Worm (Caenorhabditis elegans) whole organism, young adult: ENCODE measurements around the gene F38B7.3.

Experiments used
- B0019.2 ChIP-seq: fragments of 200-800 bp; sonication (Bioruptor generic); conservative IDR thresholded peaks from 2 replicates; pipeline ENCODE4 v1.3.6; 2022; ENCODE audit warnings: missing genetic modification reagents, missing genetic modification characterization, missing compliant biosample characterization
- B0261.1 ChIP-seq: sonication (generic microtip); optimal IDR thresholded peaks from 2 replicates; lab custom pipeline; 2016; ENCODE audit warnings: mild to moderate bottlenecking, missing genetic modification characterization, moderate library complexity, missing compliant biosample characterization
- B0336.3 ChIP-seq: fragments of 200-800 bp; sonication (Bioruptor generic); IDR thresholded peaks from 2 replicates; pipeline ENCODE4 v1.3.6; 2022; ENCODE audit warnings: missing genetic modification characterization, missing compliant biosample characterization
- C17E4.6 ChIP-seq: fragments of 200-800 bp; sonication (Bioruptor generic); IDR thresholded peaks from 2 replicates; pipeline ENCODE4 v1.3.6; 2022; ENCODE audit warnings: missing genetic modification reagents, missing genetic modification characterization, missing compliant biosample characterization
- F10E7.11 ChIP-seq: sonication (generic microtip); optimal IDR thresholded peaks from 2 replicates; lab custom pipeline; 2017; ENCODE audit warnings: mild to moderate bottlenecking, missing genetic modification characterization, moderate library complexity, missing compliant biosample characterization
- F22D6.2 ChIP-seq: sonication (generic microtip); optimal IDR thresholded peaks from 2 replicates; lab custom pipeline; 2016; ENCODE audit warnings: mild to moderate bottlenecking, missing genetic modification characterization, missing compliant biosample characterization
- F23B12.7 ChIP-seq: sonication (generic microtip); optimal IDR thresholded peaks from 2 replicates; lab custom pipeline; 2017; ENCODE audit warnings: missing genetic modification characterization, mild to moderate bottlenecking, missing compliant biosample characterization, antibody characterized with exemption, moderate library complexity; ENCODE audit not compliant: insufficient read depth
- F37B4.10 ChIP-seq: fragments of 200-800 bp; sonication (Bioruptor generic); IDR thresholded peaks from 2 replicates; pipeline ENCODE4 v1.3.6; 2022; ENCODE audit warnings: missing genetic modification characterization, missing compliant biosample characterization
- F57A8.1 ChIP-seq: fragments of 200-800 bp; sonication (Bioruptor generic); optimal IDR thresholded peaks from 2 replicates; lab custom pipeline; 2018; ENCODE audit warnings: mild to moderate bottlenecking, missing genetic modification characterization, moderate library complexity, missing compliant biosample characterization
- K11D2.4 ChIP-seq: fragments of 200-800 bp; sonication (Bioruptor generic); IDR thresholded peaks from 2 replicates; pipeline ENCODE4 v1.3.6; 2022; ENCODE audit warnings: missing genetic modification reagents, missing genetic modification characterization, missing compliant biosample characterization
- T07F8.4 ChIP-seq: sonication (generic microtip); optimal IDR thresholded peaks from 2 replicates; lab custom pipeline; 2016; ENCODE audit warnings: mild to moderate bottlenecking, missing genetic modification characterization, moderate library complexity, missing compliant biosample characterization
- T26A5.8 ChIP-seq: sonication (generic microtip); optimal IDR thresholded peaks from 2 replicates; lab custom pipeline; 2016; ENCODE audit warnings: missing genetic modification characterization, missing compliant biosample characterization
- Y53G8AR.9 ChIP-seq: fragments of 200-800 bp; sonication (Bioruptor generic); conservative IDR thresholded peaks from 2 replicates; pipeline ENCODE4 v1.3.6; 2022; ENCODE audit warnings: missing genetic modification reagents, missing genetic modification characterization, missing compliant biosample characterization
- Y79H2A.3 ChIP-seq: fragments of 200-800 bp; sonication (Bioruptor generic); conservative IDR thresholded peaks from 2 replicates; pipeline ENCODE4 v1.3.6; 2022; ENCODE audit warnings: missing genetic modification reagents, missing genetic modification characterization, missing compliant biosample characterization
- ama-1 ChIP-seq, 3 experiments: fragments of 150-350 bp in 1 of 3; sonication (generic microtip) in 2 of 3; optimal IDR thresholded peaks; 2 replicates each; lab custom pipeline; 2014 to 2018; ENCODE audit warnings: missing biosample characterization in 2 of 3, missing genetic modification characterization in 2 of 3, missing genetic modification reagents in 2 of 3
- aptf-3 ChIP-seq: fragments of 200-800 bp; sonication (Bioruptor generic); IDR thresholded peaks from 2 replicates; pipeline ENCODE4 v1.3.6; 2022; ENCODE audit warnings: missing genetic modification characterization, missing compliant biosample characterization
- atf-7 ChIP-seq: sonication (generic microtip); optimal IDR thresholded peaks from 2 replicates; lab custom pipeline; 2017; ENCODE audit warnings: mild to moderate bottlenecking, missing genetic modification characterization, missing compliant biosample characterization
- attf-6 ChIP-seq: fragments of 200-800 bp; sonication (Bioruptor generic); IDR thresholded peaks from 2 replicates; pipeline ENCODE4 v1.3.6; 2022; ENCODE audit warnings: missing genetic modification reagents, missing genetic modification characterization, missing compliant biosample characterization
- bed-1 ChIP-seq: fragments of 200-800 bp; sonication (Bioruptor generic); IDR thresholded peaks from 2 replicates; pipeline ENCODE4 v1.3.6; 2022; ENCODE audit warnings: missing genetic modification reagents, missing genetic modification characterization, missing compliant biosample characterization
- ceh-27 ChIP-seq: fragments of 200-800 bp; sonication (Bioruptor generic); optimal IDR thresholded peaks from 2 replicates; lab custom pipeline; 2018; ENCODE audit warnings: mild to moderate bottlenecking, missing genetic modification characterization, moderate library complexity, missing compliant biosample characterization
- chd-7 ChIP-seq: sonication (generic microtip); optimal IDR thresholded peaks from 2 replicates; lab custom pipeline; 2016; ENCODE audit warnings: mild to moderate bottlenecking, missing genetic modification characterization, moderate library complexity, missing compliant biosample characterization
- dpff-1 ChIP-seq: sonication (generic microtip); optimal IDR thresholded peaks from 2 replicates; lab custom pipeline; 2017; ENCODE audit warnings: mild to moderate bottlenecking, missing genetic modification characterization, missing compliant biosample characterization
- dpl-1 ChIP-seq: fragments of 150-350 bp; optimal IDR thresholded peaks from 2 replicates; lab custom pipeline; 2014; ENCODE audit warnings: missing biosample characterization, missing genetic modification reagents, missing genetic modification characterization
- egl-44 ChIP-seq: fragments of 200-800 bp; sonication (Bioruptor generic); IDR thresholded peaks from 2 replicates; pipeline ENCODE4 v1.3.6; 2022; ENCODE audit warnings: missing genetic modification reagents, missing genetic modification characterization, missing compliant biosample characterization
- hlh-12 ChIP-seq: sonication (generic microtip); optimal IDR thresholded peaks from 2 replicates; lab custom pipeline; 2016; ENCODE audit warnings: missing genetic modification characterization, missing compliant biosample characterization
- hrde-1 ChIP-seq: sonication (generic microtip); optimal IDR thresholded peaks from 2 replicates; lab custom pipeline; 2016; ENCODE audit warnings: missing genetic modification characterization, mild to moderate bottlenecking, missing compliant biosample characterization, moderate library complexity, missing genotype, missing genetic modification reagents, borderline replicate concordance
- let-607 ChIP-seq, 2 experiments: fragments of 200-800 bp in 1 of 2; sonication (Bioruptor generic) in 1 of 2; sonication (generic microtip) in 1 of 2; optimal IDR thresholded peaks; 2 replicates each; lab custom pipeline; 2016 to 2018; ENCODE audit warnings: mild to moderate bottlenecking in 2 of 2, missing compliant biosample characterization in 2 of 2, missing genetic modification characterization in 2 of 2, moderate library complexity in 2 of 2, missing genotype in 1 of 2
- lin-40 ChIP-seq: sonication (generic microtip); optimal IDR thresholded peaks from 2 replicates; lab custom pipeline; 2016; ENCODE audit warnings: missing genetic modification characterization, mild to moderate bottlenecking, missing compliant biosample characterization, missing genotype, missing genetic modification reagents
- lsl-1 ChIP-seq: fragments of 200-800 bp; sonication (Bioruptor generic); optimal IDR thresholded peaks from 2 replicates; lab custom pipeline; 2018; ENCODE audit warnings: mild to moderate bottlenecking, missing genetic modification characterization, moderate library complexity, missing compliant biosample characterization
- madf-3 ChIP-seq: fragments of 200-800 bp; sonication (Bioruptor generic); IDR thresholded peaks from 2 replicates; pipeline ENCODE4 v1.3.6; 2022; ENCODE audit warnings: missing genetic modification reagents, missing genetic modification characterization, missing compliant biosample characterization
- madf-8 ChIP-seq: fragments of 200-800 bp; sonication (Bioruptor generic); conservative IDR thresholded peaks from 2 replicates; pipeline ENCODE4 v1.3.6; 2022; ENCODE audit warnings: missing genetic modification reagents, missing genetic modification characterization, missing compliant biosample characterization
- mcd-1 ChIP-seq: fragments of 200-800 bp; sonication (Bioruptor generic); IDR thresholded peaks from 2 replicates; pipeline ENCODE4 v1.3.6; 2022; ENCODE audit warnings: missing genetic modification reagents, missing genetic modification characterization, missing compliant biosample characterization
- nfya-1 ChIP-seq: sonication (generic microtip); optimal IDR thresholded peaks from 2 replicates; lab custom pipeline; 2017; ENCODE audit warnings: antibody characterized with exemption, missing compliant biosample characterization, missing genetic modification characterization, borderline replicate concordance; ENCODE audit not compliant: insufficient read depth
- nhr-179 ChIP-seq: sonication (generic microtip); optimal IDR thresholded peaks from 2 replicates; lab custom pipeline; 2016; ENCODE audit warnings: mild to moderate bottlenecking, missing genetic modification characterization, missing compliant biosample characterization
- nhr-90 ChIP-seq: sonication (generic microtip); optimal IDR thresholded peaks from 2 replicates; lab custom pipeline; 2016; ENCODE audit warnings: missing genotype, mild to moderate bottlenecking, missing genetic modification characterization, missing compliant biosample characterization
- rcor-1 ChIP-seq: fragments of 200-800 bp; sonication (Bioruptor generic); IDR thresholded peaks from 2 replicates; pipeline ENCODE4 v1.3.6; 2022; ENCODE audit warnings: missing genetic modification reagents, missing genetic modification characterization, missing compliant biosample characterization
- repo-1 ChIP-seq: sonication (generic microtip); optimal IDR thresholded peaks from 2 replicates; lab custom pipeline; 2017; ENCODE audit warnings: mild to moderate bottlenecking, missing genetic modification characterization, missing compliant biosample characterization
- unc-62 ChIP-seq: fragments of 150-350 bp; optimal IDR thresholded peaks from 2 replicates; lab custom pipeline; 2014; ENCODE audit warnings: missing biosample characterization, missing genetic modification reagents, missing genetic modification characterization
- xnd-1 ChIP-seq: sonication (generic microtip); optimal IDR thresholded peaks from 2 replicates; lab custom pipeline; 2016; ENCODE audit warnings: missing genotype, missing genetic modification reagents, missing genetic modification characterization, missing compliant biosample characterization
- zfh-2 ChIP-seq: fragments of 200-800 bp; sonication (Bioruptor generic); conservative IDR thresholded peaks from 2 replicates; pipeline ENCODE4 v1.3.6; 2022; ENCODE audit warnings: missing genetic modification reagents, missing genetic modification characterization, missing compliant biosample characterization
- ztf-26 ChIP-seq: sonication (generic microtip); optimal IDR thresholded peaks from 2 replicates; lab custom pipeline; 2017; ENCODE audit warnings: missing genetic modification characterization, missing compliant biosample characterization
- ztf-28 ChIP-seq: fragments of 200-800 bp; sonication (Bioruptor generic); IDR thresholded peaks from 2 replicates; pipeline ENCODE4 v1.3.6; 2022; ENCODE audit warnings: missing genetic modification reagents, missing genetic modification characterization, missing compliant biosample characterization
- ztf-3 ChIP-seq: fragments of 200-800 bp; sonication (Bioruptor generic); optimal IDR thresholded peaks from 2 replicates; lab custom pipeline; 2018; ENCODE audit warnings: mild to moderate bottlenecking, missing genetic modification characterization, missing compliant biosample characterization

Gene F38B7.3

DNA sequence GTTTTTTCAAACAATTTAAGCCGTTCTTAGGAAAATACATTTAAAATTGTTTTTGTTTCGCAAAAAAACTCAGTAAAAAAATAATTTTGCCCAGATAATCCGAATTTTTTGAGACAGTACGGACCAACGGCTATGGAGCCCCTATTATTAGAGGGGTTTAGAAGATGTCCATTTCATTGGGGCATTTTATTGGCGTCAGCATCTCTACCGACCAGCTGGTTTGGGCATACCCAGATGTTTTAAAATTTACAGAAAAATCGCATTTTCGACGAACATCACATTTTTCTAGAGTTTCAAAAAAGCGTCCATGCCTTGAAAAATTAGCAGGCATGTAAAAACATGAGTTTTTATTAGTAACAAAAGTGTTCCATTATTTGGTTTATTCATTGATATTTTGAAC lies 7.6 kb upstream of the F38B7.3 start (continued):
- TF ChIP-seq nfya-1 (tag; lab: Kevin White, UChicago) (no peak), madf-8 (GFP tag; lab: Robert Waterston, UW) (no peak), nhr-90 (tag; lab: Kevin White, UChicago) (no peak), bed-1 (GFP tag; lab: Robert Waterston, UW) (0 out of 2 replicates have a peak, but pooled peaks have one; percentile 46), repo-1 (no peak), lin-40 (tag; lab: Kevin White, UChicago) (no peak), rcor-1 (GFP tag; lab: Robert Waterston, UW) (no peak), K11D2.4 (peak; percentile 43; the same call in 1 of the 2 replicates), F37B4.10 (GFP tag; lab: Robert Waterston, UW) (no peak), nhr-179 (tag; lab: Kevin White, UChicago) (no peak), F22D6.2 (tag; lab: Kevin White, UChicago) (no peak), dpl-1 (GFP tag; lab: Kevin White, UChicago) (no peak), unc-62 (no peak), lsl-1 (GFP tag; lab: Kevin White, UChicago) (no peak), ama-1 (optimal IDR thresholded peaks at IDR 0.05; lab: Kevin White, UChicago) (no peak), ama-1 (GFP tag; optimal IDR thresholded peaks at IDR 0.05; lab: Kevin White, UChicago) (no peak), ztf-3 (no peak), F57A8.1 (GFP tag; lab: Kevin White, UChicago) (no peak), let-607 (tag; optimal IDR thresholded peaks at IDR 0.05; lab: Kevin White, UChicago) (peak in 1 of 2 experiments; percentile 20), C17E4.6 (GFP tag; lab: Robert Waterston, UW) (no peak), chd-7 (tag; lab: Kevin White, UChicago) (peak; percentile 44), F10E7.11 (tag; lab: Kevin White, UChicago) (no peak), attf-6 (no peak), egl-44 (no peak), ztf-26 (no peak), madf-3 (GFP tag; lab: Robert Waterston, UW) (0 out of 2 replicates have a peak, but pooled peaks have one; percentile 38), xnd-1 (no peak), F23B12.7 (tag; lab: Kevin White, UChicago) (no peak), B0261.1 (no peak), ztf-28 (GFP tag; lab: Robert Waterston, UW) (0 out of 2 replicates have a peak, but pooled peaks have one; percentile 54), T07F8.4 (tag; lab: Kevin White, UChicago) (no peak), mcd-1 (GFP tag; lab: Robert Waterston, UW) (no peak), zfh-2 (GFP tag; lab: Robert Waterston, UW) (no peak), hrde-1 (tag; lab: Kevin White, UChicago) (no peak), T26A5.8 (tag; lab: Kevin White, UChicago) (no peak), hlh-12 (tag; lab: Kevin White, UChicago) (no peak), atf-7 (tag; lab: Kevin White, UChicago) (no peak), Y53G8AR.9 (GFP tag; lab: Robert Waterston, UW) (0 out of 2 replicates have a peak, but pooled peaks have one; percentile 21), ceh-27 (GFP tag; lab: Kevin White, UChicago) (no peak), B0336.3 (GFP tag; lab: Robert Waterston, UW) (no peak), dpff-1 (tag; lab: Kevin White, UChicago) (no peak), B0019.2 (no peak), Y79H2A.3 (no peak), aptf-3 (GFP tag; lab: Robert Waterston, UW) (no peak)
